Worm (Caenorhabditis elegans) whole organism, young adult: Measurements from ENCODE around the gene F56C3.10.

Experiments
- B0261.1 ChIP-seq: sonication (generic microtip); optimal IDR thresholded peaks from 2 replicates; lab custom pipeline; 2016; ENCODE audit warnings: mild to moderate bottlenecking, missing genetic modification characterization, moderate library complexity, missing compliant biosample characterization
- B0336.3 ChIP-seq: fragments of 200-800 bp; sonication (Bioruptor generic); IDR thresholded peaks from 2 replicates; pipeline ENCODE4 v1.3.6; 2022; ENCODE audit warnings: missing genetic modification characterization, missing compliant biosample characterization
- C17E4.6 ChIP-seq: fragments of 200-800 bp; sonication (Bioruptor generic); IDR thresholded peaks from 2 replicates; pipeline ENCODE4 v1.3.6; 2022; ENCODE audit warnings: missing genetic modification reagents, missing genetic modification characterization, missing compliant biosample characterization
- D2030.7 ChIP-seq: fragments of 200-800 bp; sonication (Bioruptor generic); IDR thresholded peaks from 2 replicates; pipeline ENCODE4 v1.3.6; 2022; ENCODE audit warnings: missing genetic modification reagents, missing genetic modification characterization, missing compliant biosample characterization
- F22D6.2 ChIP-seq: sonication (generic microtip); optimal IDR thresholded peaks from 2 replicates; lab custom pipeline; 2016; ENCODE audit warnings: mild to moderate bottlenecking, missing genetic modification characterization, missing compliant biosample characterization
- F23B12.7 ChIP-seq: sonication (generic microtip); optimal IDR thresholded peaks from 2 replicates; lab custom pipeline; 2017; ENCODE audit warnings: missing genetic modification characterization, mild to moderate bottlenecking, missing compliant biosample characterization, antibody characterized with exemption, moderate library complexity; ENCODE audit not compliant: insufficient read depth
- F57A8.1 ChIP-seq: fragments of 200-800 bp; sonication (Bioruptor generic); optimal IDR thresholded peaks from 2 replicates; lab custom pipeline; 2018; ENCODE audit warnings: mild to moderate bottlenecking, missing genetic modification characterization, moderate library complexity, missing compliant biosample characterization
- F57C9.4 ChIP-seq: sonication (generic microtip); optimal IDR thresholded peaks from 2 replicates; lab custom pipeline; 2017; ENCODE audit warnings: mild to moderate bottlenecking, missing genetic modification characterization, missing compliant biosample characterization
- K12H6.12 ChIP-seq: fragments of 200-800 bp; sonication (Bioruptor generic); optimal IDR thresholded peaks from 2 replicates; lab custom pipeline; 2018; ENCODE audit warnings: mild to moderate bottlenecking, missing genetic modification characterization, missing compliant biosample characterization
- T07F8.4 ChIP-seq: sonication (generic microtip); optimal IDR thresholded peaks from 2 replicates; lab custom pipeline; 2016; ENCODE audit warnings: mild to moderate bottlenecking, missing genetic modification characterization, moderate library complexity, missing compliant biosample characterization
- T26A5.8 ChIP-seq: sonication (generic microtip); optimal IDR thresholded peaks from 2 replicates; lab custom pipeline; 2016; ENCODE audit warnings: missing genetic modification characterization, missing compliant biosample characterization
- Y56A3A.18 ChIP-seq: fragments of 200-800 bp; sonication (Bioruptor generic); IDR thresholded peaks from 2 replicates; pipeline ENCODE4 v1.3.6; 2022; ENCODE audit warnings: missing genetic modification reagents, missing genetic modification characterization, missing compliant biosample characterization
- Y67H2A.10 ChIP-seq: fragments of 200-800 bp; sonication (Bioruptor generic); conservative IDR thresholded peaks from 2 replicates; pipeline ENCODE4 v1.3.6; 2022; ENCODE audit warnings: missing genetic modification reagents, missing genetic modification characterization, missing compliant biosample characterization
- ZK185.1 ChIP-seq: sonication (generic microtip); optimal IDR thresholded peaks from 2 replicates; lab custom pipeline; 2016; ENCODE audit warnings: mild to moderate bottlenecking, missing genetic modification characterization, missing compliant biosample characterization; ENCODE audit not compliant: poor library complexity, severe bottlenecking
- attf-3 ChIP-seq: fragments of 200-800 bp; sonication (Bioruptor generic); conservative IDR thresholded peaks from 2 replicates; pipeline ENCODE4 v1.3.6; 2022; ENCODE audit warnings: missing genetic modification reagents, missing genetic modification characterization, missing compliant biosample characterization
- attf-6 ChIP-seq: fragments of 200-800 bp; sonication (Bioruptor generic); IDR thresholded peaks from 2 replicates; pipeline ENCODE4 v1.3.6; 2022; ENCODE audit warnings: missing genetic modification reagents, missing genetic modification characterization, missing compliant biosample characterization
- ceh-58 ChIP-seq: fragments of 200-800 bp; sonication (Bioruptor generic); IDR thresholded peaks from 2 replicates; pipeline ENCODE4 v1.3.6; 2022; ENCODE audit warnings: missing genetic modification characterization, missing compliant biosample characterization
- chd-7 ChIP-seq: sonication (generic microtip); optimal IDR thresholded peaks from 2 replicates; lab custom pipeline; 2016; ENCODE audit warnings: mild to moderate bottlenecking, missing genetic modification characterization, moderate library complexity, missing compliant biosample characterization
- die-1 ChIP-seq: sonication (generic microtip); optimal IDR thresholded peaks from 2 replicates; lab custom pipeline; 2016; ENCODE audit warnings: missing genotype, mild to moderate bottlenecking, missing genetic modification characterization, missing compliant biosample characterization
- dox-1 ChIP-seq: fragments of 200-800 bp; sonication (Bioruptor generic); IDR thresholded peaks from 2 replicates; pipeline ENCODE4 v1.3.6; 2022; ENCODE audit warnings: missing genetic modification reagents, missing genetic modification characterization, missing compliant biosample characterization
- dpl-1 ChIP-seq: fragments of 150-350 bp; optimal IDR thresholded peaks from 2 replicates; lab custom pipeline; 2014; ENCODE audit warnings: missing biosample characterization, missing genetic modification reagents, missing genetic modification characterization
- efl-1 ChIP-seq: fragments of 150-350 bp; optimal IDR thresholded peaks from 2 replicates; lab custom pipeline; 2014; ENCODE audit warnings: missing biosample characterization, missing genetic modification reagents, missing genetic modification characterization
- ets-4 ChIP-seq: fragments of 200-800 bp; sonication (Bioruptor generic); optimal IDR thresholded peaks from 2 replicates; lab custom pipeline; 2018; ENCODE audit warnings: mild to moderate bottlenecking, missing genetic modification characterization, missing compliant biosample characterization
- fkh-3 ChIP-seq: sonication (generic microtip); optimal IDR thresholded peaks from 2 replicates; lab custom pipeline; 2016; ENCODE audit warnings: mild to moderate bottlenecking, missing genetic modification characterization, missing compliant biosample characterization
- gei-17 ChIP-seq: fragments of 200-800 bp; sonication (Bioruptor generic); optimal IDR thresholded peaks from 2 replicates; lab custom pipeline; 2018; ENCODE audit warnings: mild to moderate bottlenecking, missing genetic modification characterization, missing compliant biosample characterization
- hlh-12 ChIP-seq: sonication (generic microtip); optimal IDR thresholded peaks from 2 replicates; lab custom pipeline; 2016; ENCODE audit warnings: missing genetic modification characterization, missing compliant biosample characterization
- hlh-26 ChIP-seq: fragments of 200-800 bp; sonication (Bioruptor generic); conservative IDR thresholded peaks from 2 replicates; pipeline ENCODE4 v1.3.6; 2022; ENCODE audit warnings: missing genetic modification reagents, missing genetic modification characterization, missing compliant biosample characterization
- hmg-20 ChIP-seq: fragments of 200-800 bp; sonication (Bioruptor generic); IDR thresholded peaks from 2 replicates; pipeline ENCODE4 v1.3.6; 2022; ENCODE audit warnings: missing genetic modification reagents, missing genetic modification characterization, missing compliant biosample characterization
- let-526 ChIP-seq: fragments of 200-800 bp; sonication (Bioruptor generic); IDR thresholded peaks from 2 replicates; pipeline ENCODE4 v1.3.6; 2022; ENCODE audit warnings: missing genetic modification reagents, missing genetic modification characterization, missing compliant biosample characterization
- lin-40 ChIP-seq: sonication (generic microtip); optimal IDR thresholded peaks from 2 replicates; lab custom pipeline; 2016; ENCODE audit warnings: missing genetic modification characterization, mild to moderate bottlenecking, missing compliant biosample characterization, missing genotype, missing genetic modification reagents
- madf-10 ChIP-seq: sonication (generic microtip); optimal IDR thresholded peaks from 2 replicates; lab custom pipeline; 2016; ENCODE audit warnings: mild to moderate bottlenecking, missing genetic modification characterization, missing compliant biosample characterization
- madf-3 ChIP-seq: fragments of 200-800 bp; sonication (Bioruptor generic); IDR thresholded peaks from 2 replicates; pipeline ENCODE4 v1.3.6; 2022; ENCODE audit warnings: missing genetic modification reagents, missing genetic modification characterization, missing compliant biosample characterization
- mcd-1 ChIP-seq: fragments of 200-800 bp; sonication (Bioruptor generic); IDR thresholded peaks from 2 replicates; pipeline ENCODE4 v1.3.6; 2022; ENCODE audit warnings: missing genetic modification reagents, missing genetic modification characterization, missing compliant biosample characterization
- mel-28 ChIP-seq: sonication (generic microtip); optimal IDR thresholded peaks from 2 replicates; lab custom pipeline; 2016; ENCODE audit warnings: borderline replicate concordance, mild to moderate bottlenecking, missing genetic modification characterization, missing compliant biosample characterization
- nfya-1 ChIP-seq: sonication (generic microtip); optimal IDR thresholded peaks from 2 replicates; lab custom pipeline; 2017; ENCODE audit warnings: antibody characterized with exemption, missing compliant biosample characterization, missing genetic modification characterization, borderline replicate concordance; ENCODE audit not compliant: insufficient read depth
- nfyb-1 ChIP-seq: fragments of 200-800 bp; sonication (Bioruptor generic); IDR thresholded peaks from 2 replicates; pipeline ENCODE4 v1.3.6; 2022; ENCODE audit warnings: missing genetic modification reagents, missing genetic modification characterization, missing compliant biosample characterization
- nhr-27 ChIP-seq: fragments of 200-800 bp; sonication (Bioruptor generic); optimal IDR thresholded peaks from 2 replicates; lab custom pipeline; 2018; ENCODE audit warnings: mild to moderate bottlenecking, missing genetic modification characterization, moderate library complexity, missing compliant biosample characterization
- nhr-80 ChIP-seq: sonication (generic microtip); optimal IDR thresholded peaks from 2 replicates; lab custom pipeline; 2016; ENCODE audit warnings: missing genetic modification characterization, missing compliant biosample characterization
- pbrm-1 ChIP-seq: fragments of 200-800 bp; sonication (Bioruptor generic); IDR thresholded peaks from 2 replicates; pipeline ENCODE4 v1.3.6; 2022; ENCODE audit warnings: missing genetic modification reagents, missing genetic modification characterization, missing compliant biosample characterization
- repo-1 ChIP-seq: sonication (generic microtip); optimal IDR thresholded peaks from 2 replicates; lab custom pipeline; 2017; ENCODE audit warnings: mild to moderate bottlenecking, missing genetic modification characterization, missing compliant biosample characterization
- snpc-3.4 ChIP-seq: sonication (generic microtip); optimal IDR thresholded peaks from 2 replicates; lab custom pipeline; 2017; ENCODE audit warnings: missing genetic modification characterization, mild to moderate bottlenecking, missing compliant biosample characterization, antibody characterized with exemption, moderate library complexity, missing genotype, missing genetic modification reagents
- snpc-4 ChIP-seq, 5 experiments: fragments of 150-350 bp in 1 of 5; sonication (generic microtip) in 4 of 5; optimal IDR thresholded peaks; 2 replicates each; lab custom pipeline; 2014 to 2018; ENCODE audit warnings: missing genetic modification characterization in 5 of 5, missing biosample characterization in 3 of 5, antibody characterized with exemption in 2 of 5, mild to moderate bottlenecking in 2 of 5, missing compliant biosample characterization in 2 of 5, missing genotype in 2 of 5, moderate library complexity in 2 of 5, missing genetic modification reagents in 1 of 5
- sptf-2 ChIP-seq: fragments of 200-800 bp; sonication (Bioruptor generic); optimal IDR thresholded peaks from 2 replicates; lab custom pipeline; 2018; ENCODE audit warnings: mild to moderate bottlenecking, missing genetic modification characterization, missing compliant biosample characterization
- unc-62 ChIP-seq: fragments of 150-350 bp; optimal IDR thresholded peaks from 2 replicates; lab custom pipeline; 2014; ENCODE audit warnings: missing biosample characterization, missing genetic modification reagents, missing genetic modification characterization
- xnd-1 ChIP-seq: sonication (generic microtip); optimal IDR thresholded peaks from 2 replicates; lab custom pipeline; 2016; ENCODE audit warnings: missing genotype, missing genetic modification reagents, missing genetic modification characterization, missing compliant biosample characterization
- ztf-18 ChIP-seq: sonication (generic microtip); optimal IDR thresholded peaks from 2 replicates; lab custom pipeline; 2016; ENCODE audit warnings: missing genotype, mild to moderate bottlenecking, missing genetic modification characterization, missing compliant biosample characterization
- ztf-25 ChIP-seq: fragments of 200-800 bp; sonication (Bioruptor generic); IDR thresholded peaks from 2 replicates; pipeline ENCODE4 v1.3.6; 2022; ENCODE audit warnings: missing genetic modification reagents, missing genetic modification characterization, missing compliant biosample characterization
- ztf-3 ChIP-seq: fragments of 200-800 bp; sonication (Bioruptor generic); optimal IDR thresholded peaks from 2 replicates; lab custom pipeline; 2018; ENCODE audit warnings: mild to moderate bottlenecking, missing genetic modification characterization, missing compliant biosample characterization
- ztf-6 ChIP-seq: fragments of 200-800 bp; sonication (Bioruptor generic); IDR thresholded peaks from 2 replicates; pipeline ENCODE4 v1.3.6; 2022; ENCODE audit warnings: missing genetic modification reagents, missing genetic modification characterization, missing compliant biosample characterization

Gene F56C3.10

DNA sequence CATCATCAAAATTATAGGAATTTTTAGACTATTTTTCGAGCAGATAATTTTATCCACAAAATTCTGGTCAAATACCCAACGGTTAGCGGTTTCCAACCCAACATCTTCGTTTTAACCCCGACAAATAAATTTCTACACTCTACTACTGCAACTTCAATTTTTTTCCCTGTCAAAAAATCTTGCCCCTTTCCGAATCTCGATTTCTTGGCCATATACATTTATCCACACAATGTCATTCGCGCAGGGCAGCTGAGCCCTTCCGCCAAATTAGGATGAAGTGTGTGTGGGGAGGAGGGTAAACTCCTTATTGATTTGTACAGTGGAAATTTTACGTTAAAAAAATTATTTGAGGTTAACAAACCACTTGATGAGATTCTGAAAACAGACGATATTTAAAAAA lies 36.6 kb downstream of the F56C3.10 start (continued):
- peak; percentile 84 for TF ChIP-seq C17E4.6 (GFP tag; lab: Robert Waterston, UW)
- no peak for TF ChIP-seq nfya-1 (tag; lab: Kevin White, UChicago)
- peak; percentile 98 for TF ChIP-seq ZK185.1
- TF ChIP-seq T26A5.8 (tag; lab: Kevin White, UChicago) = no peak
- peak; percentile 96 for TF ChIP-seq nfyb-1 (GFP tag; lab: Robert Waterston, UW)
- peak; percentile 76 for TF ChIP-seq nhr-80
- TF ChIP-seq ets-4 (GFP tag; lab: Kevin White, UChicago) = peak; percentile 94
- peak; percentile 86 for TF ChIP-seq pbrm-1 (GFP tag; lab: Robert Waterston, UW)
- TF ChIP-seq unc-62 (GFP tag; lab: Kevin White, UChicago) = peak; percentile 19
- TF ChIP-seq nhr-27 (tag; lab: Kevin White, UChicago) = peak; percentile 38
- peak; percentile 28 for TF ChIP-seq ztf-18 (tag; lab: Kevin White, UChicago)
- no peak for TF ChIP-seq let-526 (GFP tag; lab: Robert Waterston, UW)
- no peak for TF ChIP-seq attf-6 (GFP tag; lab: Robert Waterston, UW)
- peak; percentile 53 for TF ChIP-seq B0261.1 (tag; lab: Kevin White, UChicago)
- TF ChIP-seq dpl-1 (GFP tag; lab: Kevin White, UChicago) = no peak
- no peak for TF ChIP-seq Y67H2A.10 (GFP tag; lab: Robert Waterston, UW)
- TF ChIP-seq sptf-2 (GFP tag; lab: Kevin White, UChicago) = no peak
- peak; percentile 98 for TF ChIP-seq B0336.3 (GFP tag; lab: Robert Waterston, UW)
- peak; percentile 96 for TF ChIP-seq repo-1 (tag; lab: Kevin White, UChicago)
- TF ChIP-seq F57A8.1 (GFP tag; lab: Kevin White, UChicago) = peak; percentile 84
- peak; percentile 44 for TF ChIP-seq snpc-3.4 (tag; lab: Kevin White, UChicago)
- no peak for TF ChIP-seq ztf-25 (GFP tag; lab: Robert Waterston, UW)
- peak; percentile 35; the same call in 1 of the 2 replicates for TF ChIP-seq attf-3 (GFP tag; lab: Robert Waterston, UW)
- TF ChIP-seq gei-17 (GFP tag; lab: Kevin White, UChicago) = peak; percentile 97
- peak; percentile 28 for TF ChIP-seq die-1 (tag; lab: Kevin White, UChicago)
- no peak for TF ChIP-seq hlh-26
- peak; percentile 82 for TF ChIP-seq K12H6.12 (tag; lab: Kevin White, UChicago)
- peak; percentile 94 for TF ChIP-seq hmg-20
- peak; percentile 94 for TF ChIP-seq madf-10
- TF ChIP-seq madf-3 (GFP tag; lab: Robert Waterston, UW) = no peak
- TF ChIP-seq chd-7 (tag; lab: Kevin White, UChicago) = no peak
- no peak for TF ChIP-seq F57C9.4
- TF ChIP-seq snpc-4 (GFP tag; optimal IDR thresholded peaks at IDR 0.05; lab: Kevin White, UChicago) = peak; percentile 67
- peak; percentile 55 to 88 (median 80) for TF ChIP-seq snpc-4 (tag; optimal IDR thresholded peaks at IDR 0.05; lab: Kevin White, UChicago)
- TF ChIP-seq efl-1 (GFP tag; lab: Kevin White, UChicago) = no peak
- peak; percentile 99 for TF ChIP-seq Y56A3A.18 (GFP tag; lab: Robert Waterston, UW)
- peak; percentile 99 for TF ChIP-seq lin-40 (tag; lab: Kevin White, UChicago)
- TF ChIP-seq ztf-3 (GFP tag; lab: Kevin White, UChicago) = peak; percentile 87
- TF ChIP-seq ceh-58 (GFP tag; lab: Robert Waterston, UW) = no peak
- no peak for TF ChIP-seq hlh-12
- peak; percentile 83 for TF ChIP-seq mcd-1
- peak; percentile 68 for TF ChIP-seq mel-28 (tag; lab: Kevin White, UChicago)
- no peak for TF ChIP-seq D2030.7 (GFP tag; lab: Robert Waterston, UW)
- TF ChIP-seq ztf-6 (GFP tag; lab: Robert Waterston, UW) = no peak
- peak; percentile 84 for TF ChIP-seq T07F8.4 (tag; lab: Kevin White, UChicago)
- TF ChIP-seq dox-1 (GFP tag; lab: Robert Waterston, UW) = peak; percentile 98
- TF ChIP-seq F23B12.7 (tag; lab: Kevin White, UChicago) = peak; percentile 94
- TF ChIP-seq xnd-1 (tag; lab: Kevin White, UChicago) = no peak
- TF ChIP-seq F22D6.2 (tag; lab: Kevin White, UChicago) = peak; percentile 91
- no peak for TF ChIP-seq fkh-3 (tag; lab: Kevin White, UChicago)
